Worm (Caenorhabditis elegans) whole organism, L4/young adult: ENCODE measurements around the gene F38E11.9.

Experiments used
- W03F9.2 ChIP-seq: fragments of 150-350 bp; optimal IDR thresholded peaks from 2 replicates; lab custom pipeline; 2014; ENCODE audit warnings: missing biosample characterization, missing genetic modification characterization
- dao-5 ChIP-seq: sonication (generic microtip); optimal IDR thresholded peaks from 2 replicates; lab custom pipeline; 2016; ENCODE audit warnings: missing genotype, missing genetic modification characterization, moderate library complexity, missing compliant biosample characterization
- him-1 ChIP-seq: sonication (generic microtip); optimal IDR thresholded peaks from 2 replicates; lab custom pipeline; 2016; ENCODE audit warnings: missing genotype, missing genetic modification reagents, missing genetic modification characterization, missing compliant biosample characterization

- no peak for TF ChIP-seq him-1 (tag; lab: Kevin White, UChicago)
- no peak for TF ChIP-seq W03F9.2 (tag; lab: Kevin White, UChicago)
- TF ChIP-seq dao-5 = no peak
Observed at ce11 chrIV:9486779-9487178, 42.9 kb upstream of the F38E11.9 start.
